Worm (Caenorhabditis elegans): ENCODE data around the gene ugt-36.

ugt-36 gene

ce11 chrV:7199077-7199476 lies 32.3 kb downstream of the ugt-36 start:
- TF ChIP-seq unc-62 (GFP tag; optimal IDR thresholded peaks at IDR 0.05) = no peak

- no peak for TF ChIP-seq unc-62 (GFP tag; optimal IDR thresholded peaks at IDR 0.05)
Measured at ce11 chrV:7199932-7200331, 33.1 kb downstream of the ugt-36 start, which contains the start of gene F09G2.1. Gene F09G2.1, plus strand, starts transcription at chrV:7200232.

- TF ChIP-seq unc-62 (GFP tag; optimal IDR thresholded peaks at IDR 0.05) = no peak
Measured at ce11 chrV:7201353-7201752, 34.5 kb downstream of the ugt-36 start.

- no peak for TF ChIP-seq unc-62 (GFP tag; optimal IDR thresholded peaks at IDR 0.05)
Measured at ce11 chrV:7209001-7209400, 42.2 kb downstream of the ugt-36 start.

- no peak for TF ChIP-seq unc-62 (GFP tag; optimal IDR thresholded peaks at IDR 0.05)
Measured at ce11 chrV:7214802-7215201, 48.0 kb downstream of the ugt-36 start, which contains the start of gene soap-1. Gene soap-1, minus strand, starts transcription at chrV:7214902.

- TF ChIP-seq unc-62 (GFP tag; optimal IDR thresholded peaks at IDR 0.05) = no peak
Measured at ce11 chrV:7216016-7216415, 49.2 kb downstream of the ugt-36 start.
